Fruit fly (Drosophila melanogaster) whole organism, embryonic: ENCODE data around the gene Unr.
A peak's percentile ranks its signal among the peaks of the same experiment; 100 is the strongest.

Source experiments
- C15 ChIP-seq: fragments of 200-800 bp; sonication (Bioruptor generic); IDR thresholded peaks from 3 replicates; pipeline ENCODE4 v1.3.6; 2022; ENCODE audit warnings: missing biosample characterization, missing genetic modification characterization
- CG1024 ChIP-seq: fragments of 200-800 bp; sonication (Bioruptor generic); IDR thresholded peaks from 2 replicates; pipeline ENCODE4 v1.3.6; 2022; ENCODE audit warnings: missing biosample characterization, missing genetic modification characterization
- CG12071 ChIP-seq: fragments of 200-800 bp; sonication (Bioruptor generic); optimal IDR thresholded peaks from 3 replicates; lab custom pipeline; 2018; ENCODE audit warnings: missing biosample characterization, mild to moderate bottlenecking, missing genetic modification characterization
- CG12744 ChIP-seq: fragments of 200-800 bp; sonication (Bioruptor generic); optimal IDR thresholded peaks from 2 replicates; lab custom pipeline; 2016; ENCODE audit warnings: missing biosample characterization, missing genetic modification characterization
- CG13123 ChIP-seq: fragments of 200-800 bp; sonication (Bioruptor generic); optimal IDR thresholded peaks from 2 replicates; lab custom pipeline; 2016; ENCODE audit warnings: missing biosample characterization, missing genetic modification characterization
- CG13296 ChIP-seq: fragments of 200-800 bp; sonication (Bioruptor generic); optimal IDR thresholded peaks from 3 replicates; lab custom pipeline; 2018; ENCODE audit warnings: missing biosample characterization, mild to moderate bottlenecking, missing genetic modification characterization
- CG13424 ChIP-seq: fragments of 200-800 bp; sonication (Bioruptor generic); optimal IDR thresholded peaks from 2 replicates; lab custom pipeline; 2019; ENCODE audit warnings: missing biosample characterization, mild to moderate bottlenecking, missing genetic modification characterization, moderate library complexity
- CG17186 ChIP-seq: fragments of 200-800 bp; sonication (Bioruptor generic); optimal IDR thresholded peaks from 3 replicates; lab custom pipeline; 2017; ENCODE audit warnings: missing biosample characterization, missing genetic modification reagents, missing genetic modification characterization
- CG2202 ChIP-seq: fragments of 200-800 bp; sonication (Bioruptor generic); optimal IDR thresholded peaks from 2 replicates; lab custom pipeline; 2018; ENCODE audit warnings: missing biosample characterization, mild to moderate bottlenecking, missing genetic modification characterization
- CG3838 ChIP-seq: fragments of 200-800 bp; sonication (Bioruptor generic); optimal IDR thresholded peaks from 3 replicates; lab custom pipeline; 2016; ENCODE audit warnings: missing biosample characterization, missing genetic modification characterization
- CG3995 ChIP-seq: fragments of 200-800 bp; sonication (Bioruptor generic); optimal IDR thresholded peaks from 3 replicates; lab custom pipeline; 2016; ENCODE audit warnings: missing biosample characterization, missing genetic modification characterization
- CG4404 ChIP-seq: fragments of 200-800 bp; sonication (Bioruptor generic); IDR thresholded peaks from 2 replicates; pipeline ENCODE4 v1.3.6; 2022; ENCODE audit warnings: missing biosample characterization, missing genetic modification characterization
- CG4617 ChIP-seq: fragments of 200-800 bp; sonication (Bioruptor generic); optimal IDR thresholded peaks from 3 replicates; lab custom pipeline; 2016; ENCODE audit warnings: missing biosample characterization, missing genetic modification characterization, borderline replicate concordance
- CG8290 ChIP-seq, 3 experiments: fragments of 200-800 bp; sonication (Bioruptor generic); optimal IDR thresholded peaks; 2 replicates each; lab custom pipeline; 2016 to 2019; ENCODE audit warnings: missing biosample characterization in 3 of 3, missing genetic modification characterization in 3 of 3, mild to moderate bottlenecking in 2 of 3, moderate library complexity in 1 of 3
- CG8924 ChIP-seq: fragments of 200-800 bp; optimal IDR thresholded peaks from 3 replicates; lab custom pipeline; 2019; ENCODE audit warnings: missing biosample characterization, mild to moderate bottlenecking, missing genetic modification characterization, moderate library complexity
- CHES-1-like ChIP-seq: fragments of 200-800 bp; sonication (Bioruptor generic); optimal IDR thresholded peaks from 2 replicates; lab custom pipeline; 2016; ENCODE audit warnings: missing biosample characterization, missing genetic modification characterization
- Doc2 ChIP-seq: fragments of 200-800 bp; sonication (Bioruptor generic); IDR thresholded peaks from 2 replicates; pipeline ENCODE4 v1.3.6; 2022; ENCODE audit warnings: missing biosample characterization, missing genetic modification characterization
- Ets65A ChIP-seq: fragments of 200-800 bp; sonication (Bioruptor generic); peaks from one replicate; lab custom pipeline; 2016; ENCODE audit warnings: missing biosample characterization, missing genetic modification characterization
- HLH3B ChIP-seq: fragments of 200-800 bp; sonication (Bioruptor generic); IDR thresholded peaks from 2 replicates; pipeline ENCODE4 v1.3.6; 2022; ENCODE audit warnings: missing biosample characterization, missing genetic modification characterization
- Nf-YA ChIP-seq: fragments of 200-800 bp; sonication (Bioruptor generic); IDR thresholded peaks from 2 replicates; pipeline ENCODE4 v1.3.6; 2022; ENCODE audit warnings: missing biosample characterization, missing genetic modification characterization
- Nf-YC ChIP-seq: fragments of 200-800 bp; optimal IDR thresholded peaks from 3 replicates; lab custom pipeline; 2019; ENCODE audit warnings: missing biosample characterization, mild to moderate bottlenecking, missing genetic modification characterization, moderate library complexity
- Oli ChIP-seq: fragments of 200-800 bp; sonication (Bioruptor generic); optimal IDR thresholded peaks from 2 replicates; lab custom pipeline; 2018; ENCODE audit warnings: missing biosample characterization, mild to moderate bottlenecking, missing genetic modification characterization, moderate library complexity
- Optix ChIP-seq: fragments of 200-800 bp; sonication (Bioruptor generic); IDR thresholded peaks from 3 replicates; pipeline ENCODE4 v1.3.6; 2022; ENCODE audit warnings: missing biosample characterization, missing genetic modification characterization
- PHDP ChIP-seq: fragments of 200-800 bp; sonication (Bioruptor generic); optimal IDR thresholded peaks from 3 replicates; lab custom pipeline; 2018; ENCODE audit warnings: missing biosample characterization, mild to moderate bottlenecking, missing genetic modification characterization, moderate library complexity
- Rx ChIP-seq: fragments of 200-800 bp; sonication (Bioruptor generic); IDR thresholded peaks from 2 replicates; pipeline ENCODE4 v1.3.6; 2022; ENCODE audit warnings: missing biosample characterization, missing genetic modification characterization
- Trl ChIP-seq, 3 experiments: fragments of >200 bp in 2 of 3; fragments of 200-800 bp in 1 of 3; sonication (Bioruptor generic) in 1 of 3; optimal IDR thresholded peaks; 2 replicates in 1 of 3; 3 replicates in 2 of 3; lab custom pipeline; 2016 to 2017; ENCODE audit warnings: missing biosample characterization in 1 of 3, missing genetic modification characterization in 1 of 3
- amos ChIP-seq: fragments of 200-800 bp; sonication (Bioruptor generic); IDR thresholded peaks from 2 replicates; pipeline ENCODE4 v1.3.6; 2022; ENCODE audit warnings: missing biosample characterization, missing genetic modification characterization; ENCODE audit not compliant: partially characterized antibody
- ato ChIP-seq: fragments of 200-800 bp; sonication (Bioruptor generic); IDR thresholded peaks from 2 replicates; pipeline ENCODE4 v1.3.6; 2022; ENCODE audit warnings: missing biosample characterization, missing genetic modification characterization; ENCODE audit not compliant: partially characterized antibody
- bsh ChIP-seq, 2 experiments: fragments of 200-800 bp; sonication (Bioruptor generic); optimal IDR thresholded peaks; 2 replicates each; lab custom pipeline; 2017 to 2018; ENCODE audit warnings: mild to moderate bottlenecking in 2 of 2, missing biosample characterization in 2 of 2, missing genetic modification characterization in 2 of 2, moderate library complexity in 1 of 2
- btn ChIP-seq: fragments of 200-800 bp; sonication (Bioruptor generic); optimal IDR thresholded peaks from 2 replicates; lab custom pipeline; 2016; ENCODE audit warnings: missing biosample characterization, missing genetic modification characterization
- crol ChIP-seq: fragments of 200-800 bp; sonication (Bioruptor generic); IDR thresholded peaks from 2 replicates; pipeline ENCODE4 v1.3.6; 2022; ENCODE audit warnings: missing biosample characterization, missing genetic modification characterization
- gfzf ChIP-seq: fragments of 200-800 bp; sonication (Bioruptor generic); optimal IDR thresholded peaks from 2 replicates; lab custom pipeline; 2016; ENCODE audit warnings: missing biosample characterization, mild to moderate bottlenecking, missing genetic modification characterization, moderate library complexity
- gt ChIP-seq: fragments of 200-800 bp; sonication (Bioruptor generic); IDR thresholded peaks from 2 replicates; pipeline ENCODE4 v1.3.6; 2022; ENCODE audit warnings: missing biosample characterization, missing genetic modification characterization
- hb ChIP-seq: fragments of 200-800 bp; sonication (Bioruptor generic); IDR thresholded peaks from 3 replicates; pipeline ENCODE4 v1.3.6; 2022; ENCODE audit warnings: missing biosample characterization, missing genetic modification characterization; ENCODE audit not compliant: partially characterized antibody
- jigr1 ChIP-seq: fragments of 200-800 bp; sonication (Bioruptor generic); IDR thresholded peaks from 3 replicates; pipeline ENCODE4 v1.3.6; 2022; ENCODE audit warnings: missing biosample characterization, missing genetic modification characterization
- jing ChIP-seq: fragments of 200-800 bp; sonication (Bioruptor generic); optimal IDR thresholded peaks from 2 replicates; lab custom pipeline; 2018; ENCODE audit warnings: missing biosample characterization, mild to moderate bottlenecking, missing genetic modification characterization
- ken ChIP-seq: fragments of 200-800 bp; sonication (Bioruptor generic); IDR thresholded peaks from 3 replicates; pipeline ENCODE4 v1.3.6; 2022; ENCODE audit warnings: missing biosample characterization, missing genetic modification characterization
- maf-S ChIP-seq: fragments of 200-800 bp; sonication (Bioruptor generic); optimal IDR thresholded peaks from 2 replicates; lab custom pipeline; 2016; ENCODE audit warnings: missing biosample characterization, missing genetic modification characterization
- mam ChIP-seq: fragments of 200-800 bp; sonication (Bioruptor generic); optimal IDR thresholded peaks from 3 replicates; lab custom pipeline; 2016; ENCODE audit warnings: missing biosample characterization, missing genetic modification characterization
- nerfin-1 ChIP-seq: fragments of 200-800 bp; sonication (Bioruptor generic); optimal IDR thresholded peaks from 3 replicates; lab custom pipeline; 2019; ENCODE audit warnings: missing biosample characterization, mild to moderate bottlenecking, missing genetic modification characterization, moderate library complexity
- peb ChIP-seq: fragments of 200-800 bp; sonication (Bioruptor generic); IDR thresholded peaks from 2 replicates; pipeline ENCODE4 v1.3.6; 2022; ENCODE audit warnings: missing biosample characterization, missing genetic modification characterization
- sisA ChIP-seq: fragments of 200-800 bp; sonication (Bioruptor generic); IDR thresholded peaks from 2 replicates; pipeline ENCODE4 v1.3.6; 2022; ENCODE audit warnings: missing biosample characterization, missing genetic modification characterization
- sr ChIP-seq: fragments of 200-800 bp; sonication (Bioruptor generic); IDR thresholded peaks from 3 replicates; pipeline ENCODE4 v1.3.6; 2022; ENCODE audit warnings: missing biosample characterization, missing genetic modification characterization
- tgo ChIP-seq: fragments of 200-800 bp; sonication (Bioruptor generic); IDR thresholded peaks from 3 replicates; pipeline ENCODE4 v1.3.6; 2022; ENCODE audit warnings: missing biosample characterization, missing genetic modification characterization
- ttk ChIP-seq: fragments of 200-800 bp; sonication (Bioruptor generic); IDR thresholded peaks from 2 replicates; pipeline ENCODE4 v2.1.2; 2022; ENCODE audit warnings: missing biosample characterization, missing genetic modification characterization
- twi ChIP-seq: fragments of 200-800 bp; optimal IDR thresholded peaks from 2 replicates; lab custom pipeline; 2019; ENCODE audit warnings: missing biosample characterization, mild to moderate bottlenecking, missing genetic modification characterization, moderate library complexity
- wor ChIP-seq: fragments of 200-800 bp; sonication (Bioruptor generic); IDR thresholded peaks from 2 replicates; pipeline ENCODE4 v1.3.6; 2022; ENCODE audit warnings: missing biosample characterization, missing genetic modification characterization
- zfh1 ChIP-seq: fragments of 200-800 bp; sonication (Bioruptor generic); IDR thresholded peaks from 3 replicates; pipeline ENCODE4 v1.3.6; 2022; ENCODE audit warnings: missing biosample characterization, missing genetic modification characterization

Gene Unr

DNA sequence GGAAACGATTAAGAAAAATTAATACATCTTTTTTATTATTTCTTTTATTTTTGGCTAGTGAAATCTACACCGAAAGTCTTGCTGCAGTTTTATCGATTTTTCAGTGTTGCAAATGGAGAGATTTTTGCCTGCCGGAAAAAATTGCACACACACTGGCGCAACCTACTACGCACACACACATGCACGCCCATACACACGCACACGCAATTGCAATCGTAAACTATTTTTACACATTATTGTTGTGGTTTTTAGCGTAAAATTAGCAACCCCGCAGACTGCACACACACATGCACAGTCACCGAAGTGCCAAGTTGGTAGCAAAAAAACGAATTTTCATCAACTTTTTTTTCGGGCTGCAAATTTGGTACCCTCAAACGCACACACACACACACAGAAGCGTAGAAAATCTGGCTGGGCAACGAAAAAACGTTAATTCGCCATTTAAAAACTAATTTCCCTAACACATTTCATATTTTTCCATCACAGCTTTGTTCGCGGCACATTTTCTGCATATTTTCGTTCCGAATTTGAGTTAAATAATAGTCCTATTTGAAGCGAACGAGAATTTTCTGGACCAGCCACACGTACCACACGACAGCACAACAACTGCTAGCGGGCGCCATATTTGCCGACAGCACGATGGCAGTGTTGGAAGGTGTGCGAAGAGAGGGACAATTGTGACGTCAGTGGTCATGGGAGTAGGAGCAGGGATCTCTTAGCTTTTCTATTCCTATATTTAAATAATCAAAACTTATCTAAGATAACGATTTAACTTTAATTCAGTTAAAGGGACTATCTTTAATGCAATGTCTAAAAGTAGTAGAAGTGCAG, at the start of gene Unr (continued):
- TF ChIP-seq CG8290 (GFP tag; optimal IDR thresholded peaks at IDR 0.05; lab: Kevin White, UChicago) (peak; percentile 69), CG8290 (tag; optimal IDR thresholded peaks at IDR 0.05; lab: Kevin White, UChicago) (peak in 1 of 2 experiments; percentile 89), Doc2 (GFP tag; lab: Robert Waterston, UW) (no peak), CG4404 (GFP tag; lab: Robert Waterston, UW) (no peak), sisA (GFP tag; lab: Robert Waterston, UW) (peak; percentile 78), jigr1 (no peak), CG13424 (tag; lab: Kevin White, UChicago) (peak; percentile 72), CG13123 (peak; percentile 62), HLH3B (GFP tag; lab: Robert Waterston, UW) (peak; percentile 65), Oli (tag; lab: Kevin White, UChicago) (peak; percentile 45), twi (peak; percentile 52), ttk (GFP tag; lab: Robert Waterston, UW) (peak; percentile 50; the same call in 1 of the 2 replicates), gt (GFP tag; lab: Robert Waterston, UW) (no peak; the same call in 1 of the 2 replicates), CG4617 (GFP tag; lab: Kevin White, UChicago) (peak; percentile 70), Rx (GFP tag; lab: Robert Waterston, UW) (peak; percentile 63; the same call in 1 of the 2 replicates), nerfin-1 (tag; lab: Kevin White, UChicago) (peak; percentile 40), Nf-YC (peak; percentile 60), zfh1 (GFP tag; lab: Robert Waterston, UW) (peak; percentile 86), CG13296 (GFP tag; lab: Kevin White, UChicago) (peak; percentile 86), Optix (GFP tag; lab: Robert Waterston, UW) (no peak; the same call in 1 of the 3 replicates), PHDP (peak; percentile 71), CG3838 (peak; percentile 68), hb (GFP tag; lab: Robert Waterston, UW) (no peak), CG3995 (GFP tag; lab: Kevin White, UChicago) (peak; percentile 49), ken (GFP tag; lab: Robert Waterston, UW) (peak; percentile 86; the same call in 1 of the 3 replicates), tgo (GFP tag; lab: Robert Waterston, UW) (peak; percentile 76), Ets65A (peak; percentile 96), Trl (optimal IDR thresholded peaks at IDR 0.05; lab: Kevin White, UChicago) (no peak), Trl (GFP tag; optimal IDR thresholded peaks at IDR 0.05; lab: Kevin White, UChicago) (peak; percentile 75), crol (GFP tag; lab: Robert Waterston, UW) (no peak), CG8924 (tag; lab: Kevin White, UChicago) (peak; percentile 70), CHES-1-like (GFP tag; lab: Kevin White, UChicago) (peak; percentile 83), btn (GFP tag; lab: Kevin White, UChicago) (peak; percentile 40), jing (no peak), bsh (GFP tag; optimal IDR thresholded peaks at IDR 0.05; lab: Kevin White, UChicago) (peak in 1 of 2 experiments; percentile 77), CG17186 (GFP tag; lab: Kevin White, UChicago) (no peak), CG2202 (tag; lab: Kevin White, UChicago) (peak; percentile 27), CG1024 (peak; percentile 72; the same call in 1 of the 2 replicates), gfzf (GFP tag; lab: Kevin White, UChicago) (no peak), maf-S (peak; percentile 77), CG12071 (GFP tag; lab: Kevin White, UChicago) (no peak), sr (GFP tag; lab: Robert Waterston, UW) (no peak), mam (peak; percentile 91), CG12744 (peak; percentile 79), amos (no peak; the same call in 1 of the 2 replicates), C15 (peak; percentile 64; the same call in 2 of the 3 replicates), wor (GFP tag; lab: Robert Waterston, UW) (no peak), ato (no peak), Nf-YA (GFP tag; lab: Robert Waterston, UW) (peak; percentile 74), peb (GFP tag; lab: Robert Waterston, UW) (0 out of 2 replicates have a peak, but pooled peaks have one; percentile 38)
